Fruit fly (Drosophila melanogaster) S2 (cell line): ENCODE data around the gene CtBP.

Experiments
- CG8478 ChIP-seq: fragments of >200 bp; optimal IDR thresholded peaks from 2 replicates; lab custom pipeline; 2018
- CTCF ChIP-seq, 2 experiments: fragments of >200 bp; optimal IDR thresholded peaks; 2 replicates each; lab custom pipeline; 2018

DNA sequence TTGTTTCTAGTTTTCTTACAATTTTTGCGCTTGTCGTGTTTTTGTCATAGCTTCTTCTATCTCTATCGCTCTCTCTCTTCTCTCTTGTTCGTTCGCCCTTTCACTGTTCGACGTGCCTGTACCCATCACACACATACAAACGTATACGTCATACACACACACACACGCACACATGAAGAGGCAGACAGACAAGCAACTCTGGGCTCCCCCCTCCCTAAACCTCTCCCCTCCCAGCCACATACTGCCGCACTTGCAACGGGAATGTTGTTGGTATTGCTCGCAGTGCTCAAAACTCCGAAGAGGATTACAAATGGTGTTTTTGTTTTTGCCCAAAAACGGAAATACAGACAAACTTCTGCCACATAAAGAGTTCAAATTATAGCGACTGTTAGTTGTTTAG is 1.5 kb downstream of the CtBP start:
- TF ChIP-seq CG8478 (lab: Kevin White, UChicago): no peak
- no peak for TF ChIP-seq CTCF (optimal IDR thresholded peaks at IDR 0.05; lab: Kevin White, UChicago)
